Fruit fly (Drosophila melanogaster) whole organism, embryonic: ENCODE results near the gene CG18661.

ENCODE experiments used
- Ada2b ChIP-seq: fragments of 200-800 bp; sonication (Bioruptor generic); IDR thresholded peaks from 2 replicates; pipeline ENCODE4 v1.3.6; 2022; ENCODE audit warnings: missing biosample characterization, missing genetic modification characterization
- Atf6 ChIP-seq: fragments of 200-800 bp; sonication (Bioruptor generic); IDR thresholded peaks from 2 replicates; pipeline ENCODE4 v1.3.6; 2022; ENCODE audit warnings: missing biosample characterization, missing genetic modification characterization
- BtbVII ChIP-seq: fragments of 200-800 bp; sonication (Bioruptor generic); optimal IDR thresholded peaks from 3 replicates; lab custom pipeline; 2017; ENCODE audit warnings: missing biosample characterization, mild to moderate bottlenecking, missing genetic modification characterization
- CG10267 ChIP-seq: fragments of 200-800 bp; sonication (Bioruptor generic); optimal IDR thresholded peaks from 2 replicates; lab custom pipeline; 2018; ENCODE audit warnings: missing biosample characterization, mild to moderate bottlenecking, missing genetic modification characterization, moderate library complexity
- CG11093 ChIP-seq: fragments of 200-800 bp; sonication (Bioruptor generic); IDR thresholded peaks from 3 replicates; pipeline ENCODE4 v1.3.6; 2022; ENCODE audit warnings: missing biosample characterization, missing genetic modification characterization
- CG11456 ChIP-seq: fragments of 200-800 bp; sonication (Bioruptor generic); IDR thresholded peaks from 3 replicates; pipeline ENCODE4 v1.3.6; 2022; ENCODE audit warnings: missing biosample characterization, missing genetic modification characterization
- CG11695 ChIP-seq: fragments of 200-800 bp; sonication (Bioruptor generic); IDR thresholded peaks from 3 replicates; pipeline ENCODE4 v1.3.6; 2022; ENCODE audit warnings: missing biosample characterization, missing genetic modification characterization
- CG12104 ChIP-seq: fragments of 200-800 bp; sonication (Bioruptor generic); optimal IDR thresholded peaks from 3 replicates; lab custom pipeline; 2016; ENCODE audit warnings: missing biosample characterization, missing genetic modification characterization
- CG12744 ChIP-seq: fragments of 200-800 bp; sonication (Bioruptor generic); optimal IDR thresholded peaks from 2 replicates; lab custom pipeline; 2016; ENCODE audit warnings: missing biosample characterization, missing genetic modification characterization
- CG14667 ChIP-seq: fragments of 200-800 bp; sonication (Bioruptor generic); IDR thresholded peaks from 2 replicates; pipeline ENCODE4 v1.3.6; 2022; ENCODE audit warnings: missing biosample characterization, missing genetic modification characterization
- CG14860 ChIP-seq: fragments of 200-800 bp; sonication (Bioruptor generic); IDR thresholded peaks from 3 replicates; pipeline ENCODE4 v1.3.6; 2022; ENCODE audit warnings: missing biosample characterization, missing genetic modification characterization; ENCODE audit not compliant: partially characterized antibody
- CG1529 ChIP-seq: fragments of 200-800 bp; sonication (Bioruptor generic); optimal IDR thresholded peaks from 3 replicates; lab custom pipeline; 2018; ENCODE audit warnings: missing biosample characterization, missing genetic modification characterization
- CG15696 ChIP-seq: fragments of 200-800 bp; sonication (Bioruptor generic); optimal IDR thresholded peaks from 2 replicates; lab custom pipeline; 2019; ENCODE audit warnings: missing biosample characterization, mild to moderate bottlenecking, missing genetic modification characterization, moderate library complexity
- CG16863 ChIP-seq: fragments of 200-800 bp; sonication (Bioruptor generic); optimal IDR thresholded peaks from 3 replicates; lab custom pipeline; 2016; ENCODE audit warnings: missing biosample characterization, missing genetic modification characterization
- CG30431 ChIP-seq: fragments of 200-800 bp; sonication (Bioruptor generic); optimal IDR thresholded peaks from 2 replicates; lab custom pipeline; 2017; ENCODE audit warnings: missing biosample characterization, missing genetic modification characterization
- CG3163 ChIP-seq: fragments of 200-800 bp; sonication (Bioruptor generic); optimal IDR thresholded peaks from 3 replicates; lab custom pipeline; 2016; ENCODE audit warnings: missing biosample characterization, missing genetic modification characterization
- CG43689 ChIP-seq: fragments of 200-800 bp; sonication (Bioruptor generic); IDR thresholded peaks from 2 replicates; pipeline ENCODE4 v1.3.6; 2022; ENCODE audit warnings: missing biosample characterization, missing genetic modification characterization
- CG6683 ChIP-seq: fragments of 200-800 bp; sonication (Bioruptor generic); optimal IDR thresholded peaks from 2 replicates; lab custom pipeline; 2017; ENCODE audit warnings: missing biosample characterization, mild to moderate bottlenecking, missing genetic modification characterization, missing genetic modification reagents
- CG7928 ChIP-seq: fragments of 200-800 bp; sonication (Bioruptor generic); optimal IDR thresholded peaks from 2 replicates; lab custom pipeline; 2017; ENCODE audit warnings: missing biosample characterization, mild to moderate bottlenecking, missing genetic modification characterization
- CG8388 ChIP-seq: fragments of 200-800 bp; sonication (Bioruptor generic); optimal IDR thresholded peaks from 2 replicates; lab custom pipeline; 2019; ENCODE audit warnings: missing biosample characterization, mild to moderate bottlenecking, missing genetic modification characterization, moderate library complexity
- CG8944 ChIP-seq: fragments of 200-800 bp; sonication (Bioruptor generic); optimal IDR thresholded peaks from 3 replicates; lab custom pipeline; 2016; ENCODE audit warnings: missing biosample characterization, missing genetic modification characterization
- CG9215 ChIP-seq: fragments of 200-800 bp; sonication (Bioruptor generic); IDR thresholded peaks from 2 replicates; pipeline ENCODE4 v1.3.6; 2022; ENCODE audit warnings: missing biosample characterization, missing genetic modification characterization
- Dip3 ChIP-seq: fragments of 200-800 bp; sonication (Bioruptor generic); optimal IDR thresholded peaks from 3 replicates; lab custom pipeline; 2016; ENCODE audit warnings: missing biosample characterization, missing genetic modification characterization
- Dll ChIP-seq: fragments of 200-800 bp; sonication (Bioruptor generic); IDR thresholded peaks from 4 replicates; pipeline ENCODE4 v1.3.6; 2022; ENCODE audit warnings: missing biosample characterization, missing genetic modification characterization; ENCODE audit not compliant: partially characterized antibody
- HHEX ChIP-seq: fragments of 200-800 bp; sonication (Bioruptor generic); optimal IDR thresholded peaks from 3 replicates; lab custom pipeline; 2017; ENCODE audit warnings: missing biosample characterization, mild to moderate bottlenecking, missing genetic modification characterization, missing genetic modification reagents
- Hr78 ChIP-seq, 2 experiments: fragments of 200-800 bp in 1 of 2; fragments of >200 bp in 1 of 2; sonication (Bioruptor generic) in 1 of 2; optimal IDR thresholded peaks; 2 replicates each; lab custom pipeline; 2017 to 2019; ENCODE audit warnings: missing biosample characterization in 2 of 2, missing genetic modification characterization in 2 of 2, mild to moderate bottlenecking in 1 of 2, moderate library complexity in 1 of 2
- Neu2 ChIP-seq: fragments of 200-800 bp; sonication (Bioruptor generic); optimal IDR thresholded peaks from 3 replicates; lab custom pipeline; 2016; ENCODE audit warnings: missing biosample characterization, missing genetic modification characterization, borderline replicate concordance
- Nf-YA ChIP-seq: fragments of 200-800 bp; sonication (Bioruptor generic); IDR thresholded peaks from 2 replicates; pipeline ENCODE4 v1.3.6; 2022; ENCODE audit warnings: missing biosample characterization, missing genetic modification characterization
- Oaz ChIP-seq: fragments of 200-800 bp; sonication (Bioruptor generic); IDR thresholded peaks from 2 replicates; pipeline ENCODE4 v1.3.6; 2022; ENCODE audit warnings: missing biosample characterization, missing genetic modification characterization
- Opbp ChIP-seq: fragments of 200-800 bp; sonication (Bioruptor generic); IDR thresholded peaks from 3 replicates; pipeline ENCODE4 v1.3.6; 2022; ENCODE audit warnings: missing biosample characterization, missing genetic modification characterization; ENCODE audit not compliant: partially characterized antibody
- Sry-β ChIP-seq: fragments of 200-800 bp; sonication (Bioruptor generic); optimal IDR thresholded peaks from 2 replicates; lab custom pipeline; 2018; ENCODE audit warnings: missing biosample characterization, mild to moderate bottlenecking, missing genetic modification characterization, moderate library complexity
- bcd ChIP-seq: fragments of 200-800 bp; sonication (Bioruptor generic); optimal IDR thresholded peaks from 2 replicates; lab custom pipeline; 2017; ENCODE audit warnings: missing biosample characterization, mild to moderate bottlenecking, missing genetic modification characterization
- cad ChIP-seq: fragments of >200 bp; optimal IDR thresholded peaks from 2 replicates; lab custom pipeline; 2017; ENCODE audit warnings: missing biosample characterization, missing genetic modification characterization
- chinmo ChIP-seq: fragments of 200-800 bp; sonication (Bioruptor generic); IDR thresholded peaks from 4 replicates; pipeline ENCODE4 v1.3.6; 2022; ENCODE audit warnings: missing biosample characterization, missing genetic modification characterization; ENCODE audit not compliant: partially characterized antibody
- ems ChIP-seq: fragments of 200-800 bp; sonication (Bioruptor generic); optimal IDR thresholded peaks from 3 replicates; lab custom pipeline; 2016; ENCODE audit warnings: missing biosample characterization, missing genetic modification characterization
- hb ChIP-seq: fragments of 200-800 bp; sonication (Bioruptor generic); IDR thresholded peaks from 3 replicates; pipeline ENCODE4 v1.3.6; 2022; ENCODE audit warnings: missing biosample characterization, missing genetic modification characterization; ENCODE audit not compliant: partially characterized antibody
- ind ChIP-seq: fragments of 200-800 bp; sonication (Bioruptor generic); optimal IDR thresholded peaks from 3 replicates; lab custom pipeline; 2016; ENCODE audit warnings: missing biosample characterization, missing genetic modification characterization
- nerfin-1 ChIP-seq: fragments of 200-800 bp; sonication (Bioruptor generic); optimal IDR thresholded peaks from 3 replicates; lab custom pipeline; 2019; ENCODE audit warnings: missing biosample characterization, mild to moderate bottlenecking, missing genetic modification characterization, moderate library complexity
- phol ChIP-seq: fragments of 200-800 bp; sonication (Bioruptor generic); optimal IDR thresholded peaks from 3 replicates; lab custom pipeline; 2018; ENCODE audit warnings: missing biosample characterization, mild to moderate bottlenecking, missing genetic modification characterization, moderate library complexity
- schlank ChIP-seq: fragments of 200-800 bp; sonication (Bioruptor generic); optimal IDR thresholded peaks from 2 replicates; lab custom pipeline; 2018; ENCODE audit warnings: missing biosample characterization, mild to moderate bottlenecking, missing genetic modification characterization
- sd ChIP-seq: fragments of 200-800 bp; sonication (Bioruptor generic); optimal IDR thresholded peaks from 3 replicates; lab custom pipeline; 2018; ENCODE audit warnings: missing biosample characterization, mild to moderate bottlenecking, missing genetic modification characterization, moderate library complexity
- seq ChIP-seq: fragments of 200-800 bp; sonication (Bioruptor generic); IDR thresholded peaks from 2 replicates; pipeline ENCODE4 v1.3.6; 2022; ENCODE audit warnings: missing biosample characterization, missing genetic modification characterization
- sr ChIP-seq: fragments of 200-800 bp; sonication (Bioruptor generic); IDR thresholded peaks from 3 replicates; pipeline ENCODE4 v1.3.6; 2022; ENCODE audit warnings: missing biosample characterization, missing genetic modification characterization
- ssp ChIP-seq: fragments of 200-800 bp; sonication (Bioruptor generic); IDR thresholded peaks from 2 replicates; pipeline ENCODE4 v1.3.6; 2022; ENCODE audit warnings: missing biosample characterization, missing genetic modification characterization
- tap ChIP-seq: fragments of 200-800 bp; optimal IDR thresholded peaks from 3 replicates; lab custom pipeline; 2019; ENCODE audit warnings: missing biosample characterization, mild to moderate bottlenecking, missing genetic modification characterization, moderate library complexity
- usp ChIP-seq: fragments of >200 bp; optimal IDR thresholded peaks from 2 replicates; lab custom pipeline; 2017; ENCODE audit warnings: missing biosample characterization, missing genetic modification characterization
- vvl ChIP-seq: fragments of 200-800 bp; sonication (Bioruptor generic); IDR thresholded peaks from 2 replicates; pipeline ENCODE4 v1.3.6; 2022; ENCODE audit warnings: missing biosample characterization, missing genetic modification characterization
- z ChIP-seq: fragments of 200-800 bp; sonication (Bioruptor generic); IDR thresholded peaks from 3 replicates; pipeline ENCODE4 v1.3.6; 2022; ENCODE audit warnings: missing biosample characterization, missing genetic modification characterization
- zen ChIP-seq: fragments of 200-800 bp; sonication (Bioruptor generic); optimal IDR thresholded peaks from 3 replicates; lab custom pipeline; 2018; ENCODE audit warnings: missing biosample characterization, mild to moderate bottlenecking, missing genetic modification characterization, moderate library complexity
- zfh1 ChIP-seq: fragments of 200-800 bp; sonication (Bioruptor generic); IDR thresholded peaks from 3 replicates; pipeline ENCODE4 v1.3.6; 2022; ENCODE audit warnings: missing biosample characterization, missing genetic modification characterization

Gene CG18661

DNA sequence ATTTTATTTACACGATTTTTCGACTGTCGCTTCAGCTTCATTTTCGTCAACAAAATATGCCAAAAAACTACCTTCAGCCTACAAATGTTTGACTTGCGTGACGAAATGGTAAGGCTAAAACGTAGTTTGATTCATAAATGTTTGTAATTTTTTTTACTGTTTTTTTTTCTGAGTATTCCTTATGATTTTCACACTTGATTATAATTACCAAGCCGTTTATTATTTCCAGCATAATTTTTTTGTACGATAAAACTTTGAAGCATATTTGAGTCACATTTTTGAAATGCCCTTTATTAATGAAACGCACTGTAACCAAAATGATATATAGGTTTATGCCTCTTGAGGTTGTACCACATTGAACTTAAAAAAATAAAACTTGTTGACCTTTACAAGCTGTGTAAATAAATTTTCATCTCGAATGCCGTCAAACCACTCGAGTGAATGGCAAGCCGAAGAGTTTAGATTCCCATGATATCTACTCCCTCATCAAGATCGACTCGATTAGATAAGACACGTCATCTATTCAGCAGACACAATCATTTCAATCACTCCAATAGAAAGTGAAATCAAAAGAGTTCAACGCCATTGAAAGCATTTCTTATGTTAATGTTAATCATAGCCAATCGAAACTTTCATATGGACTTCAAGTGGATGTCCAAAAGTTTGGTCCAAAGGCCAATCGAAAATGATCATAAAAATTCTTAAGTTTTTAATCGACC lies 14.7 kb upstream of the CG18661 start (continued):
- TF ChIP-seq zfh1 (GFP tag; lab: Robert Waterston, UW) (no peak), ind (peak; percentile 42), CG15696 (tag; lab: Kevin White, UChicago) (no peak), nerfin-1 (tag; lab: Kevin White, UChicago) (peak; percentile 24), CG14667 (no peak), Sry-β (GFP tag; lab: Kevin White, UChicago) (no peak), phol (peak; percentile 41), CG43689 (GFP tag; lab: Robert Waterston, UW) (no peak), sd (tag; lab: Kevin White, UChicago) (peak; percentile 52), cad (GFP tag; lab: Kevin White, UChicago) (no peak), vvl (GFP tag; lab: Robert Waterston, UW) (no peak; the same call in 1 of the 2 replicates), CG6683 (GFP tag; lab: Kevin White, UChicago) (peak; percentile 4), CG7928 (GFP tag; lab: Kevin White, UChicago) (peak; percentile 4), Dll (GFP tag; lab: Robert Waterston, UW) (no peak), CG12744 (GFP tag; lab: Kevin White, UChicago) (peak; percentile 23), CG9215 (GFP tag; lab: Robert Waterston, UW) (no peak), ems (GFP tag; lab: Kevin White, UChicago) (peak; percentile 21), CG12104 (GFP tag; lab: Kevin White, UChicago) (peak; percentile 11), seq (peak; percentile 32; the same call in 1 of the 2 replicates), CG3163 (GFP tag; lab: Kevin White, UChicago) (no peak), hb (GFP tag; lab: Robert Waterston, UW) (no peak), Nf-YA (GFP tag; lab: Robert Waterston, UW) (no peak), sr (GFP tag; lab: Robert Waterston, UW) (no peak), CG1529 (GFP tag; lab: Kevin White, UChicago) (no peak), ssp (GFP tag; lab: Robert Waterston, UW) (no peak), CG16863 (GFP tag; lab: Kevin White, UChicago) (peak; percentile 27), CG14860 (no peak), chinmo (GFP tag; lab: Robert Waterston, UW) (no peak), CG11456 (GFP tag; lab: Robert Waterston, UW) (no peak), CG11695 (GFP tag; lab: Robert Waterston, UW) (peak; percentile 94), Oaz (GFP tag; lab: Robert Waterston, UW) (no peak), zen (tag; lab: Kevin White, UChicago) (no peak), Dip3 (GFP tag; lab: Kevin White, UChicago) (no peak), usp (GFP tag; lab: Kevin White, UChicago) (no peak), HHEX (GFP tag; lab: Kevin White, UChicago) (peak; percentile 24), bcd (GFP tag; lab: Kevin White, UChicago) (no peak), CG8388 (GFP tag; lab: Kevin White, UChicago) (peak; percentile 31), Hr78 (GFP tag; optimal IDR thresholded peaks at IDR 0.05; lab: Kevin White, UChicago) (peak in 1 of 2 experiments; percentile 67), CG30431 (GFP tag; lab: Kevin White, UChicago) (no peak), Ada2b (GFP tag; lab: Robert Waterston, UW) (no peak), CG8944 (GFP tag; lab: Kevin White, UChicago) (peak; percentile 13), CG10267 (tag; lab: Kevin White, UChicago) (peak; percentile 34), Neu2 (GFP tag; lab: Kevin White, UChicago) (no peak), Opbp (no peak), BtbVII (peak; percentile 40), schlank (tag; lab: Kevin White, UChicago) (no peak), tap (no peak), z (GFP tag; lab: Robert Waterston, UW) (no peak), CG11093 (GFP tag; lab: Robert Waterston, UW) (0 out of 3 replicates have a peak, but pooled peaks have one; percentile 31), Atf6 (GFP tag; lab: Robert Waterston, UW) (peak; percentile 57; the same call in 1 of the 2 replicates)
